Worm (Caenorhabditis elegans) whole organism, young adult: ENCODE results near the gene C08H9.18.

Source experiments
- B0019.2 ChIP-seq: fragments of 200-800 bp; sonication (Bioruptor generic); conservative IDR thresholded peaks from 2 replicates; pipeline ENCODE4 v1.3.6; 2022; ENCODE audit warnings: missing genetic modification reagents, missing genetic modification characterization, missing compliant biosample characterization
- ama-1 ChIP-seq, 3 experiments: fragments of 150-350 bp in 1 of 3; sonication (generic microtip) in 2 of 3; optimal IDR thresholded peaks; 2 replicates each; lab custom pipeline; 2014 to 2018; ENCODE audit warnings: missing biosample characterization in 2 of 3, missing genetic modification characterization in 2 of 3, missing genetic modification reagents in 2 of 3
- efl-1 ChIP-seq: fragments of 150-350 bp; optimal IDR thresholded peaks from 2 replicates; lab custom pipeline; 2014; ENCODE audit warnings: missing biosample characterization, missing genetic modification reagents, missing genetic modification characterization
- hlh-26 ChIP-seq: fragments of 200-800 bp; sonication (Bioruptor generic); conservative IDR thresholded peaks from 2 replicates; pipeline ENCODE4 v1.3.6; 2022; ENCODE audit warnings: missing genetic modification reagents, missing genetic modification characterization, missing compliant biosample characterization
- madf-6 ChIP-seq: fragments of 200-800 bp; sonication (Bioruptor generic); IDR thresholded peaks from 2 replicates; pipeline ENCODE4 v1.3.6; 2022; ENCODE audit warnings: missing genetic modification reagents, missing genetic modification characterization, missing compliant biosample characterization
- pha-4 ChIP-seq: fragments of 150-350 bp; sonication (generic microtip); optimal IDR thresholded peaks from 2 replicates; lab custom pipeline; 2014; ENCODE audit warnings: missing biosample characterization, missing genetic modification reagents, missing genetic modification characterization
- unc-130 ChIP-seq: sonication (generic microtip); optimal IDR thresholded peaks from 2 replicates; lab custom pipeline; 2016; ENCODE audit warnings: missing genetic modification reagents, missing genetic modification characterization, missing compliant biosample characterization
- unc-62 ChIP-seq: fragments of 150-350 bp; optimal IDR thresholded peaks from 2 replicates; lab custom pipeline; 2014; ENCODE audit warnings: missing biosample characterization, missing genetic modification reagents, missing genetic modification characterization
- ztf-22 ChIP-seq: fragments of 200-800 bp; sonication (Bioruptor generic); optimal IDR thresholded peaks from 2 replicates; lab custom pipeline; 2018; ENCODE audit warnings: mild to moderate bottlenecking, missing genetic modification characterization, moderate library complexity, missing compliant biosample characterization

DNA sequence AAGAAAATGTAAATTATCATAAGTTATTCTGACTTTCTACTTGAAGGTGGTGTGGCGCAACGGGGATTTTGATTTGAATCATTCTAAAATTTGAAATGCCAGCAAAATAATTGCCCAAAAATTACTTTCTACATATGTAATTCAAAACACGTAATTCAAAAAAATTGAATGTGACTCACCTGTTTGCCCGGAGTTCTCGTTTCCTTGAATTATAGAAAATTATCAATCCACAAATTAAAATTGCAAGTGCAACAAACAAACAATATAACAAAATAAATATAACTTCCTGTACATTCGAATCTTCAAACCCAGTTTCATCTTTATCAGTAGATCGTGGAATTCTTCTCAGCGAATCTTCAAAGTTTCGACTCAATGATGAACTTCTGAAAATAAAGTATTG, 6.2 kb upstream of the C08H9.18 start:
- no peak for TF ChIP-seq unc-62
- TF ChIP-seq pha-4 (tag; lab: Kevin White, UChicago), result no peak
- TF ChIP-seq efl-1 (GFP tag; lab: Kevin White, UChicago), result no peak
- no peak for TF ChIP-seq madf-6 (GFP tag; lab: Robert Waterston, UW)
- no peak for TF ChIP-seq hlh-26 (GFP tag; lab: Robert Waterston, UW)
- TF ChIP-seq B0019.2 (GFP tag; lab: Robert Waterston, UW), result no peak
- TF ChIP-seq unc-130 (GFP tag; lab: Kevin White, UChicago), result no peak
- TF ChIP-seq ama-1 (optimal IDR thresholded peaks at IDR 0.05; lab: Kevin White, UChicago), result no peak
- no peak for TF ChIP-seq ama-1 (GFP tag; optimal IDR thresholded peaks at IDR 0.05; lab: Kevin White, UChicago)
- TF ChIP-seq ztf-22 (GFP tag; lab: Kevin White, UChicago), result no peak
